Fruit fly (Drosophila melanogaster) whole organism: Measurements from ENCODE around the gene prage.

Experiments used
- CG8478 ChIP-seq: fragments of >200 bp; optimal IDR thresholded peaks from 2 replicates; lab custom pipeline; 2018; ENCODE audit warnings: inconsistent platforms
- Dll ChIP-seq: fragments of >200 bp; optimal IDR thresholded peaks from 2 replicates; lab custom pipeline; 2017
- EcR ChIP-seq, 2 experiments: fragments of >200 bp; optimal IDR thresholded peaks; 2 replicates each; lab custom pipeline; 2017; ENCODE audit warnings: missing biosample characterization in 2 of 2, missing genetic modification characterization in 2 of 2, missing genetic modification reagents in 2 of 2
- pan ChIP-seq: fragments of >200 bp; optimal IDR thresholded peaks from 2 replicates; lab custom pipeline; 2017
- psq ChIP-seq: fragments of >200 bp; optimal IDR thresholded peaks from 2 replicates; lab custom pipeline; 2017
- usp ChIP-seq: fragments of >200 bp; optimal IDR thresholded peaks from 2 replicates; lab custom pipeline; 2017; ENCODE audit warnings: missing biosample characterization, missing genetic modification characterization, mixed read lengths

dm6 chrX:1824610-1824948 lies 51.1 kb downstream of the prage start:
- TF ChIP-seq psq (lab: Kevin White, UChicago) = no peak
- TF ChIP-seq Dll (lab: Kevin White, UChicago) = no peak
- TF ChIP-seq CG8478 (lab: Kevin White, UChicago) = no peak
- no peak for TF ChIP-seq usp (GFP tag; lab: Kevin White, UChicago)
- TF ChIP-seq pan (lab: Kevin White, UChicago) = peak; percentile 94
- TF ChIP-seq EcR (GFP tag; optimal IDR thresholded peaks at IDR 0.05; lab: Kevin White, UChicago) = peak in 1 of 2 experiments; percentile 68
